Fruit fly (Drosophila melanogaster): ENCODE results near the gene anchor.

anchor gene

dm6 chr3L:17613972-17614384 lies 7.6 kb upstream of the anchor start:
- TF ChIP-seq CG8478 (optimal IDR thresholded peaks at IDR 0.05), result no peak
- TF ChIP-seq CTCF (optimal IDR thresholded peaks at IDR 0.05), result no peak

- TF ChIP-seq CG8478 (optimal IDR thresholded peaks at IDR 0.05) (no peak), CTCF (optimal IDR thresholded peaks at IDR 0.05) (no peak)
Measured at dm6 chr3L:17615286-17615685, 6.3 kb upstream of the anchor start.

- TF ChIP-seq CG8478 (optimal IDR thresholded peaks at IDR 0.05) (no peak), CTCF (optimal IDR thresholded peaks at IDR 0.05) (no peak)
Measured at dm6 chr3L:17615838-17616237, 5.8 kb upstream of the anchor start.

- no peak for TF ChIP-seq CG8478 (optimal IDR thresholded peaks at IDR 0.05)
- no peak for TF ChIP-seq CTCF (optimal IDR thresholded peaks at IDR 0.05)
Measured at dm6 chr3L:17616876-17617279, 4.7 kb upstream of the anchor start.

- TF ChIP-seq CTCF (optimal IDR thresholded peaks at IDR 0.05) (no peak), CG8478 (optimal IDR thresholded peaks at IDR 0.05) (no peak)
Measured at dm6 chr3L:17619209-17619705, 2.4 kb upstream of the anchor start, which contains the start of gene Eip74EF. TSS of gene Eip74EF (minus strand) at chr3L:17619325.

dm6 chr3L:17622081-17622850 lies 642 bp downstream of the anchor start:
- no peak for TF ChIP-seq CG8478 (optimal IDR thresholded peaks at IDR 0.05)
- no peak for TF ChIP-seq CTCF (optimal IDR thresholded peaks at IDR 0.05)

- TF ChIP-seq CG8478 (optimal IDR thresholded peaks at IDR 0.05) (no peak), CTCF (optimal IDR thresholded peaks at IDR 0.05) (no peak)
Measured at dm6 chr3L:17622935-17623334, 1.3 kb downstream of the anchor start.

- no peak for TF ChIP-seq CG8478 (optimal IDR thresholded peaks at IDR 0.05)
- no peak for TF ChIP-seq CTCF (optimal IDR thresholded peaks at IDR 0.05)
Measured at dm6 chr3L:17624208-17624826, 2.7 kb downstream of the anchor start.

dm6 chr3L:17625014-17625413 lies 3.4 kb downstream of the anchor start:
- TF ChIP-seq CG8478 (optimal IDR thresholded peaks at IDR 0.05), result no peak
- no peak for TF ChIP-seq CTCF (optimal IDR thresholded peaks at IDR 0.05)

dm6 chr3L:17625574-17626128 lies 4.0 kb downstream of the anchor start:
- TF ChIP-seq CG8478 (optimal IDR thresholded peaks at IDR 0.05) (no peak), CTCF (optimal IDR thresholded peaks at IDR 0.05) (no peak)

- TF ChIP-seq CTCF (optimal IDR thresholded peaks at IDR 0.05) (no peak), CG8478 (optimal IDR thresholded peaks at IDR 0.05) (no peak)
Measured at dm6 chr3L:17631247-17631646, 9.6 kb downstream of the anchor start.

- TF ChIP-seq CG8478 (optimal IDR thresholded peaks at IDR 0.05) (no peak), CTCF (optimal IDR thresholded peaks at IDR 0.05) (no peak)
Measured at dm6 chr3L:17633142-17633541, 11.5 kb downstream of the anchor start, which contains the start of gene CG7497. TSS of gene CG7497 (plus strand) at chr3L:17633449.

- TF ChIP-seq CTCF (optimal IDR thresholded peaks at IDR 0.05) (no peak), CG8478 (optimal IDR thresholded peaks at IDR 0.05) (no peak)
Measured at dm6 chr3L:17637809-17638208, 16.2 kb downstream of the anchor start.

- TF ChIP-seq CG8478 (optimal IDR thresholded peaks at IDR 0.05) (no peak), CTCF (optimal IDR thresholded peaks at IDR 0.05) (no peak)
Measured at dm6 chr3L:17638649-17639048, 17.0 kb downstream of the anchor start.

- TF ChIP-seq CG8478 (optimal IDR thresholded peaks at IDR 0.05) (no peak), CTCF (optimal IDR thresholded peaks at IDR 0.05) (no peak)
Measured at dm6 chr3L:17642017-17642416, 20.4 kb downstream of the anchor start.
